Worm (Caenorhabditis elegans): Measurements from ENCODE around the gene cal-2.

cal-2 gene

ce11 chrII:8940362-8940940, 20.1 kb upstream of the cal-2 start, which contains the start of the genes set-17 and T21B10.4 (continued):
- TF ChIP-seq pbrm-1 (GFP tag; IDR thresholded peaks at IDR 0.05) = no peak
- TF ChIP-seq efl-1 (GFP tag; optimal IDR thresholded peaks at IDR 0.05) = peak; percentile 25
- peak; percentile 53 for TF ChIP-seq him-1 (tag; optimal IDR thresholded peaks at IDR 0.05)
- TF ChIP-seq madf-6 (GFP tag; IDR thresholded peaks at IDR 0.05) = peak; percentile 54
- peak; percentile 81 for TF ChIP-seq F33H1.4 (GFP tag; IDR thresholded peaks at IDR 0.05)
- no peak for TF ChIP-seq nhr-27 (tag; optimal IDR thresholded peaks at IDR 0.05)
- TF ChIP-seq snpc-1.3 (tag; optimal IDR thresholded peaks at IDR 0.05; ENCODE audit: insufficient read depth) = no peak

ce11 chrII:8945167-8945566, 15.3 kb upstream of the cal-2 start:
- TF ChIP-seq him-1 (tag; optimal IDR thresholded peaks at IDR 0.05) (no peak), B0019.2 (GFP tag; conservative IDR thresholded peaks at IDR 0.05) (no peak), mel-28 (tag; optimal IDR thresholded peaks at IDR 0.05; ENCODE audit: borderline replicate concordance) (no peak), ceh-79 (tag; optimal IDR thresholded peaks at IDR 0.05) (no peak)

ce11 chrII:8947391-8947790, 13.1 kb upstream of the cal-2 start, which contains the start of gene cutl-15:
cutl-15 (minus strand) TSS chrII:8947688.
- no peak; the same call in 1 of the 2 replicates for TF ChIP-seq rcor-1 (GFP tag; IDR thresholded peaks at IDR 0.05)
- no peak for TF ChIP-seq snpc-4 (GFP tag; optimal IDR thresholded peaks at IDR 0.05)
- no peak for TF ChIP-seq snpc-4 (tag; optimal IDR thresholded peaks at IDR 0.05)
- no peak for TF ChIP-seq attf-3 (GFP tag; conservative IDR thresholded peaks at IDR 0.05)
- no peak for TF ChIP-seq T26A5.8 (tag; optimal IDR thresholded peaks at IDR 0.05)
- no peak for TF ChIP-seq mel-28 (tag; optimal IDR thresholded peaks at IDR 0.05; ENCODE audit: borderline replicate concordance)
- TF ChIP-seq K12H6.12 (tag; optimal IDR thresholded peaks at IDR 0.05) = no peak
- no peak for TF ChIP-seq F57A8.1 (GFP tag; optimal IDR thresholded peaks at IDR 0.05)
- no peak for TF ChIP-seq C06A6.2 (GFP tag; conservative IDR thresholded peaks at IDR 0.05)
- TF ChIP-seq B0336.3 (GFP tag; IDR thresholded peaks at IDR 0.05) = no peak
- no peak for TF ChIP-seq B0035.1 (tag; optimal IDR thresholded peaks at IDR 0.05)
- no peak for TF ChIP-seq madf-6 (GFP tag; IDR thresholded peaks at IDR 0.05)
- no peak for TF ChIP-seq F55B11.4 (tag; optimal IDR thresholded peaks at IDR 0.05; ENCODE audit: borderline replicate concordance, insufficient read depth)
- TF ChIP-seq zim-3 (tag; optimal IDR thresholded peaks at IDR 0.05) = no peak
- no peak for TF ChIP-seq rpc-1 (optimal IDR thresholded peaks at IDR 0.05)
- no peak for TF ChIP-seq rpc-1 (tag; optimal IDR thresholded peaks at IDR 0.05)
- TF ChIP-seq F37B4.10 (GFP tag; IDR thresholded peaks at IDR 0.05) = no peak
- TF ChIP-seq gei-17 (GFP tag; optimal IDR thresholded peaks at IDR 0.05) = no peak

ce11 chrII:8948640-8949039, 11.9 kb upstream of the cal-2 start:
- TF ChIP-seq B0035.1 (tag; optimal IDR thresholded peaks at IDR 0.05) = no peak
- no peak for TF ChIP-seq fkh-3 (tag; optimal IDR thresholded peaks at IDR 0.05)
- no peak for TF ChIP-seq nfya-2 (GFP tag; IDR thresholded peaks at IDR 0.05)
- TF ChIP-seq dox-1 (GFP tag; IDR thresholded peaks at IDR 0.05) = no peak

- TF ChIP-seq akir-1 (GFP tag; optimal IDR thresholded peaks at IDR 0.05) (no peak), T26A5.8 (tag; optimal IDR thresholded peaks at IDR 0.05) (no peak), die-1 (tag; optimal IDR thresholded peaks at IDR 0.05) (no peak), F37B4.10 (GFP tag; IDR thresholded peaks at IDR 0.05) (no peak), ekl-4 (GFP tag; IDR thresholded peaks at IDR 0.05) (no peak), egrh-3 (GFP tag; IDR thresholded peaks at IDR 0.05) (no peak), madf-6 (GFP tag; IDR thresholded peaks at IDR 0.05) (no peak), dpl-1 (GFP tag; optimal IDR thresholded peaks at IDR 0.05) (no peak), lin-35 (GFP tag; optimal IDR thresholded peaks at IDR 0.05) (no peak), lin-40 (tag; optimal IDR thresholded peaks at IDR 0.05) (no peak), dpff-1 (tag; optimal IDR thresholded peaks at IDR 0.05) (no peak), tlf-1 (GFP tag; optimal IDR thresholded peaks at IDR 0.05) (no peak), nfya-1 (tag; optimal IDR thresholded peaks at IDR 0.05; ENCODE audit: borderline replicate concordance, insufficient read depth) (no peak), mel-28 (tag; optimal IDR thresholded peaks at IDR 0.05; ENCODE audit: borderline replicate concordance) (no peak), snpc-1.1 (tag; optimal IDR thresholded peaks at IDR 0.05; ENCODE audit: insufficient read depth) (no peak), cebp-2 (GFP tag; IDR thresholded peaks at IDR 0.05) (no peak), aptf-3 (GFP tag; IDR thresholded peaks at IDR 0.05) (no peak)
Observed at ce11 chrII:8951270-8951669, 9.2 kb upstream of the cal-2 start.

Measured in whole organism, young adult.